Fruit fly (Drosophila melanogaster) whole organism, embryonic: ENCODE results near the gene Nepl18.

Source experiments
- ATbp ChIP-seq: fragments of 200-800 bp; sonication (Bioruptor generic); optimal IDR thresholded peaks from 2 replicates; lab custom pipeline; 2017; ENCODE audit warnings: missing biosample characterization, mild to moderate bottlenecking, missing genetic modification characterization, missing genetic modification reagents
- Ada2b ChIP-seq: fragments of 200-800 bp; sonication (Bioruptor generic); IDR thresholded peaks from 2 replicates; pipeline ENCODE4 v1.3.6; 2022; ENCODE audit warnings: missing biosample characterization, missing genetic modification characterization
- C15 ChIP-seq: fragments of 200-800 bp; sonication (Bioruptor generic); IDR thresholded peaks from 3 replicates; pipeline ENCODE4 v1.3.6; 2022; ENCODE audit warnings: missing biosample characterization, missing genetic modification characterization
- CG10366 ChIP-seq: fragments of 200-800 bp; sonication (Bioruptor generic); IDR thresholded peaks from 2 replicates; pipeline ENCODE4 v1.3.6; 2022; ENCODE audit warnings: missing biosample characterization, missing genetic modification characterization
- CG11398 ChIP-seq: fragments of 200-800 bp; sonication (Bioruptor generic); optimal IDR thresholded peaks from 2 replicates; lab custom pipeline; 2016; ENCODE audit warnings: missing biosample characterization, missing genetic modification characterization
- CG11696 ChIP-seq: fragments of 200-800 bp; sonication (Bioruptor generic); IDR thresholded peaks from 2 replicates; pipeline ENCODE4 v1.3.6; 2022; ENCODE audit warnings: missing biosample characterization, missing genetic modification characterization
- CG13123 ChIP-seq: fragments of 200-800 bp; sonication (Bioruptor generic); optimal IDR thresholded peaks from 2 replicates; lab custom pipeline; 2016; ENCODE audit warnings: missing biosample characterization, missing genetic modification characterization
- CG14441 ChIP-seq: fragments of 200-800 bp; sonication (Bioruptor generic); IDR thresholded peaks from 2 replicates; pipeline ENCODE4 v1.3.6; 2022; ENCODE audit warnings: missing biosample characterization, missing genetic modification characterization
- CG15601 ChIP-seq: fragments of 200-800 bp; sonication (Bioruptor generic); optimal IDR thresholded peaks from 3 replicates; lab custom pipeline; 2019; ENCODE audit warnings: missing biosample characterization, mild to moderate bottlenecking, missing genetic modification characterization, moderate library complexity
- CG17359 ChIP-seq: fragments of 200-800 bp; sonication (Bioruptor generic); optimal IDR thresholded peaks from 3 replicates; lab custom pipeline; 2018; ENCODE audit warnings: missing biosample characterization, mild to moderate bottlenecking, missing genetic modification characterization, moderate library complexity
- CG17385 ChIP-seq: fragments of 200-800 bp; sonication (Bioruptor generic); optimal IDR thresholded peaks from 3 replicates; lab custom pipeline; 2018; ENCODE audit warnings: missing biosample characterization, mild to moderate bottlenecking, missing genetic modification characterization
- CG2712 ChIP-seq: fragments of 200-800 bp; optimal IDR thresholded peaks from 3 replicates; lab custom pipeline; 2019; ENCODE audit warnings: missing biosample characterization, mild to moderate bottlenecking, missing genetic modification characterization, moderate library complexity
- CG30020 ChIP-seq: fragments of 200-800 bp; optimal IDR thresholded peaks from 2 replicates; lab custom pipeline; 2019; ENCODE audit warnings: missing biosample characterization, mild to moderate bottlenecking, missing genetic modification characterization, moderate library complexity
- CG33213 ChIP-seq: fragments of 200-800 bp; sonication (Bioruptor generic); optimal IDR thresholded peaks from 3 replicates; lab custom pipeline; 2016; ENCODE audit warnings: missing biosample characterization, missing genetic modification characterization
- CG3838 ChIP-seq: fragments of 200-800 bp; sonication (Bioruptor generic); optimal IDR thresholded peaks from 3 replicates; lab custom pipeline; 2016; ENCODE audit warnings: missing biosample characterization, missing genetic modification characterization
- CG42726 ChIP-seq: fragments of 200-800 bp; sonication (Bioruptor generic); IDR thresholded peaks from 2 replicates; pipeline ENCODE4 v1.3.6; 2022; ENCODE audit warnings: missing biosample characterization, missing genetic modification characterization; ENCODE audit not compliant: partially characterized antibody
- CG4328 ChIP-seq: fragments of 200-800 bp; sonication (Bioruptor generic); optimal IDR thresholded peaks from 3 replicates; lab custom pipeline; 2017; ENCODE audit warnings: missing biosample characterization, missing genetic modification reagents, missing genetic modification characterization
- CG6272 ChIP-seq: fragments of 200-800 bp; sonication (Bioruptor generic); IDR thresholded peaks from 2 replicates; pipeline ENCODE4 v1.3.6; 2022; ENCODE audit warnings: missing biosample characterization, missing genetic modification characterization
- Doc2 ChIP-seq: fragments of 200-800 bp; sonication (Bioruptor generic); IDR thresholded peaks from 2 replicates; pipeline ENCODE4 v1.3.6; 2022; ENCODE audit warnings: missing biosample characterization, missing genetic modification characterization
- HHEX ChIP-seq: fragments of 200-800 bp; sonication (Bioruptor generic); optimal IDR thresholded peaks from 3 replicates; lab custom pipeline; 2017; ENCODE audit warnings: missing biosample characterization, mild to moderate bottlenecking, missing genetic modification characterization, missing genetic modification reagents
- HLH4C ChIP-seq: fragments of 200-800 bp; sonication (Bioruptor generic); IDR thresholded peaks from 3 replicates; pipeline ENCODE4 v1.3.6; 2022; ENCODE audit warnings: missing biosample characterization, missing genetic modification characterization; ENCODE audit not compliant: partially characterized antibody
- Hr39 ChIP-seq: fragments of >200 bp; optimal IDR thresholded peaks from 2 replicates; lab custom pipeline; 2017
- Hr78 ChIP-seq, 2 experiments: fragments of 200-800 bp in 1 of 2; fragments of >200 bp in 1 of 2; sonication (Bioruptor generic) in 1 of 2; optimal IDR thresholded peaks; 2 replicates each; lab custom pipeline; 2017 to 2019; ENCODE audit warnings: missing biosample characterization in 2 of 2, missing genetic modification characterization in 2 of 2, mild to moderate bottlenecking in 1 of 2, moderate library complexity in 1 of 2
- Nf-YA ChIP-seq: fragments of 200-800 bp; sonication (Bioruptor generic); IDR thresholded peaks from 2 replicates; pipeline ENCODE4 v1.3.6; 2022; ENCODE audit warnings: missing biosample characterization, missing genetic modification characterization
- Nf-YC ChIP-seq: fragments of 200-800 bp; optimal IDR thresholded peaks from 3 replicates; lab custom pipeline; 2019; ENCODE audit warnings: missing biosample characterization, mild to moderate bottlenecking, missing genetic modification characterization, moderate library complexity
- Pdp1 ChIP-seq, 2 experiments: fragments of 200-800 bp; sonication (Bioruptor generic); optimal IDR thresholded peaks; 3 replicates each; lab custom pipeline; 2016; ENCODE audit warnings: missing biosample characterization in 2 of 2, missing genetic modification characterization in 2 of 2, mild to moderate bottlenecking in 1 of 2, moderate library complexity in 1 of 2
- Rx ChIP-seq: fragments of 200-800 bp; sonication (Bioruptor generic); IDR thresholded peaks from 2 replicates; pipeline ENCODE4 v1.3.6; 2022; ENCODE audit warnings: missing biosample characterization, missing genetic modification characterization
- Sox102F ChIP-seq: fragments of 200-800 bp; sonication (Bioruptor generic); optimal IDR thresholded peaks from 2 replicates; lab custom pipeline; 2018; ENCODE audit warnings: missing biosample characterization, mild to moderate bottlenecking, missing genetic modification characterization, moderate library complexity
- Spps ChIP-seq: fragments of 200-800 bp; sonication (Bioruptor generic); optimal IDR thresholded peaks from 2 replicates; lab custom pipeline; 2018; ENCODE audit warnings: missing biosample characterization, mild to moderate bottlenecking, missing genetic modification characterization
- Sry-δ ChIP-seq: fragments of 200-800 bp; sonication (Bioruptor generic); optimal IDR thresholded peaks from 2 replicates; lab custom pipeline; 2016; ENCODE audit warnings: missing biosample characterization, missing genetic modification characterization
- Ssrp ChIP-seq: fragments of 200-800 bp; sonication (Bioruptor generic); optimal IDR thresholded peaks from 2 replicates; lab custom pipeline; 2018; ENCODE audit warnings: missing biosample characterization, mild to moderate bottlenecking, missing genetic modification characterization, moderate library complexity
- ase ChIP-seq: fragments of 200-800 bp; sonication (Bioruptor generic); IDR thresholded peaks from 3 replicates; pipeline ENCODE4 v1.3.6; 2022; ENCODE audit warnings: missing biosample characterization, missing genetic modification characterization
- dmrt99B ChIP-seq: fragments of 200-800 bp; sonication (Bioruptor generic); optimal IDR thresholded peaks from 2 replicates; lab custom pipeline; 2018; ENCODE audit warnings: missing biosample characterization, mild to moderate bottlenecking, missing genetic modification characterization, moderate library complexity
- dpn ChIP-seq, 2 experiments: fragments of 200-800 bp; sonication (Bioruptor generic); optimal IDR thresholded peaks; 3 replicates each; lab custom pipeline; 2016; ENCODE audit warnings: missing biosample characterization in 2 of 2, missing genetic modification characterization in 2 of 2
- fd3F ChIP-seq: fragments of 200-800 bp; sonication (Bioruptor generic); optimal IDR thresholded peaks from 2 replicates; lab custom pipeline; 2018; ENCODE audit warnings: missing biosample characterization, mild to moderate bottlenecking, missing genetic modification characterization, moderate library complexity
- gcm2 ChIP-seq: fragments of 200-800 bp; sonication (Bioruptor generic); optimal IDR thresholded peaks from 2 replicates; lab custom pipeline; 2016; ENCODE audit warnings: missing biosample characterization, missing genetic modification characterization
- grau ChIP-seq: fragments of 200-800 bp; optimal IDR thresholded peaks from 3 replicates; lab custom pipeline; 2019; ENCODE audit warnings: missing biosample characterization, mild to moderate bottlenecking, missing genetic modification characterization, moderate library complexity
- grn ChIP-seq: fragments of 200-800 bp; sonication (Bioruptor generic); optimal IDR thresholded peaks from 3 replicates; lab custom pipeline; 2017; ENCODE audit warnings: missing biosample characterization, missing genetic modification characterization
- her ChIP-seq: fragments of 200-800 bp; sonication (Bioruptor generic); optimal IDR thresholded peaks from 2 replicates; lab custom pipeline; 2016; ENCODE audit warnings: missing biosample characterization, missing genetic modification characterization
- kni ChIP-seq: fragments of 200-800 bp; sonication (Bioruptor generic); optimal IDR thresholded peaks from 3 replicates; lab custom pipeline; 2017; ENCODE audit warnings: mild to moderate bottlenecking, missing biosample characterization, missing genetic modification reagents, missing genetic modification characterization
- pan ChIP-seq, 4 experiments: fragments of >200 bp in 3 of 4; fragments of 200-800 bp in 1 of 4; sonication (Bioruptor generic) in 1 of 4; optimal IDR thresholded peaks in 3 of 4; IDR thresholded peaks in 1 of 4; 2 replicates each; pipeline versions ENCODE4 v1.3.6 to Lab custom; 2017 to 2022; ENCODE audit warnings: missing biosample characterization in 2 of 4, missing genetic modification characterization in 2 of 4, mixed read lengths in 1 of 4
- ranshi ChIP-seq: fragments of 200-800 bp; sonication (Bioruptor generic); IDR thresholded peaks from 2 replicates; pipeline ENCODE4 v1.3.6; 2022; ENCODE audit warnings: missing biosample characterization, missing genetic modification characterization
- sens ChIP-seq: fragments of 200-800 bp; sonication (Bioruptor generic); peaks from one replicate; lab custom pipeline; 2016; ENCODE audit warnings: missing biosample characterization, missing genetic modification characterization
- slbo ChIP-seq: fragments of 200-800 bp; sonication (Bioruptor generic); IDR thresholded peaks from 2 replicates; pipeline ENCODE4 v1.3.6; 2022; ENCODE audit warnings: missing biosample characterization, missing genetic modification characterization
- tio ChIP-seq: fragments of 200-800 bp; sonication (Bioruptor generic); optimal IDR thresholded peaks from 2 replicates; lab custom pipeline; 2017; ENCODE audit warnings: missing biosample characterization, missing genetic modification characterization, inconsistent platforms
- tna ChIP-seq: fragments of 200-800 bp; sonication (Bioruptor generic); IDR thresholded peaks from 2 replicates; pipeline ENCODE4 v1.3.6; 2022; ENCODE audit warnings: missing biosample characterization, missing genetic modification characterization; ENCODE audit not compliant: partially characterized antibody
- trh ChIP-seq: fragments of 200-800 bp; sonication (Bioruptor generic); optimal IDR thresholded peaks from 2 replicates; lab custom pipeline; 2016; ENCODE audit warnings: missing biosample characterization, missing genetic modification characterization
- ttk ChIP-seq: fragments of 200-800 bp; sonication (Bioruptor generic); IDR thresholded peaks from 2 replicates; pipeline ENCODE4 v2.1.2; 2022; ENCODE audit warnings: missing biosample characterization, missing genetic modification characterization
- wdn ChIP-seq: fragments of 200-800 bp; sonication (Bioruptor generic); IDR thresholded peaks from 2 replicates; pipeline ENCODE4 v1.3.6; 2022; ENCODE audit warnings: missing biosample characterization, missing genetic modification characterization

Nepl18 gene

DNA sequence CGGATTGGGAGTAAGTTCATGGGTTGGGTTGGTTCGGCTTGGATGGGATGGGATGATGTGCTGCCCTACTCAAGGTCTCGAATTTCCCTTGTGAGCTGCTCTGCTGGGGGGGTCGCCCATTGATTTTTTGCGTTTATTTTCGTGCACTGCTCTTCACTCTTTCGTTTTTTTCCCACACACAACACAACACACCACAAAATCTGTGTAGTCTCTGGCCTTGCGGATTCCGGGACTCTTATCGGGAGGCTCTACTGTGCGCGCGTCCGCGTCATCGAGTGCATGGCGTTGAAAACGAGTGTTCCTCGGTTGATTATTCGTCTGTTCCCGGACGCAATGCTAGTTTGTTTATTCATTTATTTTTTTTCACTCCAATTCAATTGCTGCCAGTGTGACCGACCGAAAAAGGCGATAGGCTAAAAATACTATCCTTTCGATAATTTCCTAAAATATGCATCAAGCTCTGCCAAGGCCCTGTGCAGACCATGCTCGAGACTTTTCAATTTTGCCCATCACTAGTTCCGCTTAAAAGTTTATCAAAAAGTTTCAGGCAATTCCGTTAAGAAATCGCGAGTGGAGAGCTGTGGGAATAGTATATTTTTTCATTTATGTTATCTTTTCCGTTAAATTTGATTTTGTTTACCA lies 43.7 kb upstream of the Nepl18 start, which contains the start of gene WASp (continued):
- TF ChIP-seq ATbp (GFP tag; lab: Kevin White, UChicago) = peak; percentile 60
- TF ChIP-seq ase (GFP tag; lab: Robert Waterston, UW) = peak; percentile 44; the same call in 1 of the 3 replicates
- peak; percentile 95 for TF ChIP-seq sens (GFP tag; lab: Kevin White, UChicago)
- TF ChIP-seq CG2712 = peak; percentile 71
- 0 out of 3 replicates have a peak, but pooled peaks have one; percentile 24 for TF ChIP-seq C15 (GFP tag; lab: Robert Waterston, UW)
- peak; percentile 49 for TF ChIP-seq fd3F (GFP tag; lab: Kevin White, UChicago)
- TF ChIP-seq CG6272 (GFP tag; lab: Robert Waterston, UW) = 0 out of 2 replicates have a peak, but pooled peaks have one; percentile 15
- peak; percentile 65 for TF ChIP-seq CG11398 (GFP tag; lab: Kevin White, UChicago)
- no peak for TF ChIP-seq tna
- TF ChIP-seq Sox102F (GFP tag; lab: Kevin White, UChicago) = peak; percentile 51
- peak; percentile 94 for TF ChIP-seq Sry-δ (GFP tag; lab: Kevin White, UChicago)
- TF ChIP-seq CG4328 (GFP tag; lab: Kevin White, UChicago) = peak; percentile 70
- TF ChIP-seq Ada2b (GFP tag; lab: Robert Waterston, UW) = 0 out of 2 replicates have a peak, but pooled peaks have one; percentile 33
- TF ChIP-seq Doc2 (GFP tag; lab: Robert Waterston, UW) = no peak
- peak in 1 of 2 experiments; percentile 78 for TF ChIP-seq dpn (GFP tag; optimal IDR thresholded peaks at IDR 0.05; lab: Kevin White, UChicago)
- peak; percentile 69 for TF ChIP-seq grau (tag; lab: Kevin White, UChicago)
- no peak for TF ChIP-seq Nf-YC (tag; lab: Kevin White, UChicago)
- 0 out of 2 replicates have a peak, but pooled peaks have one; percentile 46 for TF ChIP-seq CG11696 (GFP tag; lab: Robert Waterston, UW)
- no peak for TF ChIP-seq grn (GFP tag; lab: Kevin White, UChicago)
- TF ChIP-seq gcm2 (GFP tag; lab: Kevin White, UChicago) = peak; percentile 38
- TF ChIP-seq Spps (tag; lab: Kevin White, UChicago) = peak; percentile 12
- TF ChIP-seq CG13123 (GFP tag; lab: Kevin White, UChicago) = peak; percentile 21
- TF ChIP-seq HHEX (GFP tag; lab: Kevin White, UChicago) = peak; percentile 55
- TF ChIP-seq dmrt99B (tag; lab: Kevin White, UChicago) = no peak
- peak; percentile 69 for TF ChIP-seq CG42726 (GFP tag; lab: Robert Waterston, UW)
- TF ChIP-seq CG3838 = peak; percentile 61
- peak; percentile 67 for TF ChIP-seq slbo
- TF ChIP-seq Hr39 (lab: Kevin White, UChicago) = no peak
- TF ChIP-seq CG10366 (GFP tag; lab: Robert Waterston, UW) = peak; percentile 59
- peak; percentile 82 for TF ChIP-seq her (GFP tag; lab: Kevin White, UChicago)
- TF ChIP-seq CG30020 (tag; lab: Kevin White, UChicago) = peak; percentile 93
- peak; percentile 63 for TF ChIP-seq trh (GFP tag; lab: Kevin White, UChicago)
- peak; percentile 59; the same call in 1 of the 2 replicates for TF ChIP-seq ranshi (GFP tag; lab: Robert Waterston, UW)
- TF ChIP-seq kni = no peak
- no peak for TF ChIP-seq Hr78 (GFP tag; optimal IDR thresholded peaks at IDR 0.05; lab: Kevin White, UChicago)
- TF ChIP-seq Ssrp (tag; lab: Kevin White, UChicago) = peak; percentile 33
- no peak for TF ChIP-seq pan (optimal IDR thresholded peaks at IDR 0.05; lab: Kevin White, UChicago)
- peak in 1 of 2 experiments; percentile 65 for TF ChIP-seq pan (GFP tag; optimal IDR thresholded peaks at IDR 0.05 in 1 of 2, IDR thresholded peaks at IDR 0.05 in 1 of 2)
- 0 out of 2 replicates have a peak, but pooled peaks have one; percentile 46 for TF ChIP-seq wdn (GFP tag; lab: Robert Waterston, UW)
- TF ChIP-seq CG15601 (tag; lab: Kevin White, UChicago) = no peak
- peak; percentile 67 for TF ChIP-seq ttk (GFP tag; lab: Robert Waterston, UW)
- TF ChIP-seq HLH4C (GFP tag; lab: Robert Waterston, UW) = no peak
- peak; percentile 46; the same call in 1 of the 2 replicates for TF ChIP-seq Nf-YA (GFP tag; lab: Robert Waterston, UW)
- peak; percentile 70 for TF ChIP-seq CG14441 (GFP tag; lab: Robert Waterston, UW)
- no peak for TF ChIP-seq CG17385 (GFP tag; lab: Kevin White, UChicago)
- TF ChIP-seq Pdp1 (GFP tag; optimal IDR thresholded peaks at IDR 0.05; lab: Kevin White, UChicago) = peak in 1 of 2 experiments; percentile 59
- peak; percentile 94 for TF ChIP-seq CG33213
- no peak for TF ChIP-seq CG17359 (tag; lab: Kevin White, UChicago)
- TF ChIP-seq Rx (GFP tag; lab: Robert Waterston, UW) = peak; percentile 75
- no peak for TF ChIP-seq tio (GFP tag; lab: Kevin White, UChicago)
